Fruit fly (Drosophila melanogaster): Measurements from ENCODE around the gene CG43335.

The CG43335 gene

dm6 chr3R:15676186-15677073, 41.2 kb downstream of the CG43335 start (continued):
- TF ChIP-seq bab2 (GFP tag; optimal IDR thresholded peaks at IDR 0.05) = peak; percentile 63
- TF ChIP-seq Trl (optimal IDR thresholded peaks at IDR 0.05) = no peak
- peak; percentile 44 for TF ChIP-seq Trl (GFP tag; optimal IDR thresholded peaks at IDR 0.05)
- peak; percentile 3 for TF ChIP-seq Asciz (GFP tag; optimal IDR thresholded peaks at IDR 0.05)
- peak; percentile 49 for TF ChIP-seq onecut (GFP tag; IDR thresholded peaks at IDR 0.05)
- TF ChIP-seq wek (GFP tag; optimal IDR thresholded peaks at IDR 0.05) = peak; percentile 41
- TF ChIP-seq grau (tag; optimal IDR thresholded peaks at IDR 0.05) = peak; percentile 68
- peak; percentile 16 for TF ChIP-seq HmgZ (tag; optimal IDR thresholded peaks at IDR 0.05)
- peak; percentile 46 for TF ChIP-seq CG3838 (GFP tag; optimal IDR thresholded peaks at IDR 0.05)
- peak; percentile 75 for TF ChIP-seq crol (GFP tag; IDR thresholded peaks at IDR 0.05)
- peak; percentile 56 for TF ChIP-seq CG17829 (tag; optimal IDR thresholded peaks at IDR 0.05)
- peak; percentile 24 for TF ChIP-seq CG11723 (GFP tag; optimal IDR thresholded peaks at IDR 0.05)
- peak; percentile 37 for TF ChIP-seq NC2α (GFP tag; optimal IDR thresholded peaks at IDR 0.05)
- TF ChIP-seq en (GFP tag; optimal IDR thresholded peaks at IDR 0.05) = peak; percentile 72
- peak; percentile 64 for TF ChIP-seq CG17328 (GFP tag; IDR thresholded peaks at IDR 0.05)
- peak; percentile 27 for TF ChIP-seq Ssrp (tag; optimal IDR thresholded peaks at IDR 0.05)
- 0 out of 2 replicates have a peak, but pooled peaks have one; percentile 31 for TF ChIP-seq sim (GFP tag; IDR thresholded peaks at IDR 0.05)
- TF ChIP-seq maf-S (GFP tag; optimal IDR thresholded peaks at IDR 0.05) = peak; percentile 17
- TF ChIP-seq chm (GFP tag; IDR thresholded peaks at IDR 0.05) = peak; percentile 40; the same call in 1 of the 2 replicates
- TF ChIP-seq NfI (GFP tag; optimal IDR thresholded peaks at IDR 0.05) = peak; percentile 27
- no peak for TF ChIP-seq Oaz (GFP tag; IDR thresholded peaks at IDR 0.05)
- no peak for TF ChIP-seq CG12104 (GFP tag; optimal IDR thresholded peaks at IDR 0.05)
- TF ChIP-seq CG31388 (GFP tag; optimal IDR thresholded peaks at IDR 0.05) = no peak
- TF ChIP-seq lab (GFP tag; optimal IDR thresholded peaks at IDR 0.05) = peak; percentile 40
- no peak for TF ChIP-seq vnd (GFP tag; IDR thresholded peaks at IDR 0.05; ENCODE audit: partially characterized antibody)
- TF ChIP-seq Camta (GFP tag; optimal IDR thresholded peaks at IDR 0.05) = peak; percentile 57
- TF ChIP-seq zfh2 (GFP tag; optimal IDR thresholded peaks at IDR 0.05) = no peak
- TF ChIP-seq Hey (tag; optimal IDR thresholded peaks at IDR 0.05) = no peak
- TF ChIP-seq lmd (GFP tag; IDR thresholded peaks at IDR 0.05) = peak; percentile 14; the same call in 1 of the 2 replicates
- TF ChIP-seq z (GFP tag; IDR thresholded peaks at IDR 0.05) = peak; percentile 45; the same call in 1 of the 3 replicates
- TF ChIP-seq CkIIα-i1 (GFP tag; IDR thresholded peaks at IDR 0.05) = 0 out of 2 replicates have a peak, but pooled peaks have one; percentile 27
- TF ChIP-seq sna (GFP tag; IDR thresholded peaks at IDR 0.05; ENCODE audit: partially characterized antibody) = no peak
- peak; percentile 59 for TF ChIP-seq salm (tag; optimal IDR thresholded peaks at IDR 0.05)
- TF ChIP-seq grn (GFP tag; optimal IDR thresholded peaks at IDR 0.05) = peak; percentile 79
- TF ChIP-seq CG7786 (GFP tag; optimal IDR thresholded peaks at IDR 0.05) = no peak
- TF ChIP-seq btn (GFP tag; optimal IDR thresholded peaks at IDR 0.05) = no peak
- peak; percentile 46 for TF ChIP-seq odd (GFP tag; optimal IDR thresholded peaks at IDR 0.05)
- TF ChIP-seq CG2712 (tag; optimal IDR thresholded peaks at IDR 0.05) = peak; percentile 68
- no peak for TF ChIP-seq seq (GFP tag; IDR thresholded peaks at IDR 0.05)
- no peak for TF ChIP-seq dimm (GFP tag; IDR thresholded peaks at IDR 0.05)
- peak; percentile 4 for TF ChIP-seq CG15696 (tag; optimal IDR thresholded peaks at IDR 0.05)
- peak; percentile 53 for TF ChIP-seq row (GFP tag; IDR thresholded peaks at IDR 0.05)
- no peak for TF ChIP-seq CG4854 (GFP tag; optimal IDR thresholded peaks at IDR 0.05)
- TF ChIP-seq ap (GFP tag; IDR thresholded peaks at IDR 0.05) = peak; percentile 43; the same call in 1 of the 2 replicates
- no peak for TF ChIP-seq CG5180 (GFP tag; optimal IDR thresholded peaks at IDR 0.05)
- peak; percentile 34 for TF ChIP-seq her (GFP tag; optimal IDR thresholded peaks at IDR 0.05)
- TF ChIP-seq CG7928 (GFP tag; optimal IDR thresholded peaks at IDR 0.05) = no peak
- TF ChIP-seq CG17568 (GFP tag; optimal IDR thresholded peaks at IDR 0.05) = peak; percentile 0
- TF ChIP-seq CG15073 (GFP tag; optimal IDR thresholded peaks at IDR 0.05) = no peak
